Fruit fly (Drosophila melanogaster): Measurements from ENCODE around the gene Smr.

Smr gene

DNA sequence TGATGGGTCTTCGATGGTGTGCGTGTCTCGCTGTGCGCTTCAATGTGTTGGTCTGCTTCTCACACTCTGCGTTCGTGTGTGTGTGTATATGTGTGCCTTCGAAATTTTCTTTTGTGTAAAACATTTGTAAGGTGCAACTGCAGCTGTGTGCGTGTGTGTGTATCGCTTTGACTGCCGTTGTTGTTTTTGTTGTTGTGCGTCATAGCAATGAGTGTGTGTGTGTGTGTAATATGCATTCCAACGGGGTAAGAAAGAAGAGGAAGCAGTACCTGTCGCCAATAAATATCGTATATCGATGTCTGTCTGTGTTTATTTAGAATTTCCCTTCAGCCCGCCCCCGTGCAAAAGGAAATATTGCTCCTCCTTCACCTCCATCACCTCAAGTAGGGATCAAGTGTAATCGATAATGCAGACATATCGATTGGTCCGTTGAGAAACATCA, 88.1 kb downstream of the Smr start:
- peak; percentile 2 for TF ChIP-seq Rel (GFP tag; optimal IDR thresholded peaks at IDR 0.05)
- TF ChIP-seq Rel (tag; optimal IDR thresholded peaks at IDR 0.05), result peak; percentile 56
- peak; percentile 91 for TF ChIP-seq N (GFP tag; optimal IDR thresholded peaks at IDR 0.05)
- peak; percentile 52 for TF ChIP-seq Hr83 (GFP tag; optimal IDR thresholded peaks at IDR 0.05; ENCODE audit: poor library complexity, severe bottlenecking)
- no peak for TF ChIP-seq CrebA (GFP tag; optimal IDR thresholded peaks at IDR 0.05; ENCODE audit: borderline replicate concordance)
- TF ChIP-seq Myc (optimal IDR thresholded peaks at IDR 0.05), result no peak
- peak; percentile 2 for TF ChIP-seq OdsH (GFP tag; optimal IDR thresholded peaks at IDR 0.05)
- peak; percentile 15 for TF ChIP-seq br (GFP tag; optimal IDR thresholded peaks at IDR 0.05)
- peak; percentile 88 for TF ChIP-seq Jra (GFP tag; optimal IDR thresholded peaks at IDR 0.05)
- peak; percentile 20 for TF ChIP-seq Hr78 (GFP tag; optimal IDR thresholded peaks at IDR 0.05)
- peak; percentile 31 for TF ChIP-seq Hnf4 (GFP tag; optimal IDR thresholded peaks at IDR 0.05)
- TF ChIP-seq h (GFP tag; optimal IDR thresholded peaks at IDR 0.05), result peak; percentile 11
- no peak for TF ChIP-seq fru (GFP tag; optimal IDR thresholded peaks at IDR 0.05)
- TF ChIP-seq Dif (GFP tag; optimal IDR thresholded peaks at IDR 0.05; ENCODE audit: partially characterized antibody), result no peak
- peak; percentile 66 for TF ChIP-seq psq (GFP tag; optimal IDR thresholded peaks at IDR 0.05)
- peak; percentile 49 for TF ChIP-seq rgr (GFP tag; optimal IDR thresholded peaks at IDR 0.05)
- TF ChIP-seq dmrt93B (GFP tag; optimal IDR thresholded peaks at IDR 0.05), result no peak
- TF ChIP-seq dl (GFP tag; optimal IDR thresholded peaks at IDR 0.05; ENCODE audit: insufficient read depth in 1 of 2, partially characterized antibody in 2 of 2), result peak in 1 of 2 experiments; percentile 11
- no peak for TF ChIP-seq HLH106 (tag; optimal IDR thresholded peaks at IDR 0.05)
- TF ChIP-seq Abd-B (GFP tag; optimal IDR thresholded peaks at IDR 0.05), result no peak
- TF ChIP-seq Sp1 (GFP tag; optimal IDR thresholded peaks at IDR 0.05), result peak; percentile 6
- TF ChIP-seq foxo (GFP tag; optimal IDR thresholded peaks at IDR 0.05), result peak in 1 of 2 experiments; percentile 22
- TF ChIP-seq pan (optimal IDR thresholded peaks at IDR 0.05), result no peak
- peak; percentile 31 for TF ChIP-seq woc (GFP tag; optimal IDR thresholded peaks at IDR 0.05)

- peak; percentile 56 for TF ChIP-seq dsf (GFP tag; optimal IDR thresholded peaks at IDR 0.05; ENCODE audit: borderline replicate concordance)
- no peak for TF ChIP-seq lola (GFP tag; optimal IDR thresholded peaks at IDR 0.05)
- TF ChIP-seq psq (GFP tag; optimal IDR thresholded peaks at IDR 0.05), result peak; percentile 8
- peak; percentile 31 for TF ChIP-seq OdsH (GFP tag; optimal IDR thresholded peaks at IDR 0.05)
- TF ChIP-seq ey (GFP tag; optimal IDR thresholded peaks at IDR 0.05), result peak; percentile 47
- peak; percentile 78 for TF ChIP-seq h (GFP tag; optimal IDR thresholded peaks at IDR 0.05)
- TF ChIP-seq woc (GFP tag; optimal IDR thresholded peaks at IDR 0.05), result no peak
- peak; percentile 34 for TF ChIP-seq dmrt93B (GFP tag; optimal IDR thresholded peaks at IDR 0.05)
- peak; percentile 77 for TF ChIP-seq Jra (GFP tag; optimal IDR thresholded peaks at IDR 0.05)
- TF ChIP-seq Hnf4 (GFP tag; optimal IDR thresholded peaks at IDR 0.05), result peak; percentile 84
- TF ChIP-seq Dif (GFP tag; optimal IDR thresholded peaks at IDR 0.05; ENCODE audit: partially characterized antibody), result no peak
- no peak for TF ChIP-seq Dfd (GFP tag; optimal IDR thresholded peaks at IDR 0.05)
- TF ChIP-seq jim (GFP tag; optimal IDR thresholded peaks at IDR 0.05), result peak; percentile 11
- TF ChIP-seq Mio (GFP tag; optimal IDR thresholded peaks at IDR 0.05), result no peak
- TF ChIP-seq foxo (GFP tag; optimal IDR thresholded peaks at IDR 0.05), result peak in 1 of 2 experiments; percentile 77
- TF ChIP-seq N (GFP tag; optimal IDR thresholded peaks at IDR 0.05), result no peak
- no peak for TF ChIP-seq Rel (GFP tag; optimal IDR thresholded peaks at IDR 0.05)
- peak; percentile 89 for TF ChIP-seq Rel (tag; optimal IDR thresholded peaks at IDR 0.05)
- no peak for TF ChIP-seq Abd-B (GFP tag; optimal IDR thresholded peaks at IDR 0.05)
- peak; percentile 41 for TF ChIP-seq brk (GFP tag; optimal IDR thresholded peaks at IDR 0.05)
- no peak for TF ChIP-seq Hr78 (GFP tag; optimal IDR thresholded peaks at IDR 0.05)
- TF ChIP-seq rgr (GFP tag; optimal IDR thresholded peaks at IDR 0.05), result peak; percentile 73
- peak; percentile 54 for TF ChIP-seq br (GFP tag; optimal IDR thresholded peaks at IDR 0.05)
- no peak for TF ChIP-seq CG32264 (GFP tag; optimal IDR thresholded peaks at IDR 0.05)
- peak; percentile 94 for TF ChIP-seq Hr83 (GFP tag; optimal IDR thresholded peaks at IDR 0.05; ENCODE audit: poor library complexity, severe bottlenecking)
- peak; percentile 42 for TF ChIP-seq CG9705 (GFP tag; optimal IDR thresholded peaks at IDR 0.05)
- TF ChIP-seq usp (GFP tag; optimal IDR thresholded peaks at IDR 0.05), result no peak
- peak; percentile 60 for TF ChIP-seq HLH106 (tag; optimal IDR thresholded peaks at IDR 0.05)
- TF ChIP-seq GATAd (GFP tag; optimal IDR thresholded peaks at IDR 0.05), result peak; percentile 41
- TF ChIP-seq sage (GFP tag; optimal IDR thresholded peaks at IDR 0.05), result peak; percentile 45
- peak; percentile 90 for TF ChIP-seq tai (GFP tag; optimal IDR thresholded peaks at IDR 0.05)
- no peak for TF ChIP-seq dl (GFP tag; optimal IDR thresholded peaks at IDR 0.05; ENCODE audit: insufficient read depth in 1 of 2, partially characterized antibody in 2 of 2)
- no peak for TF ChIP-seq Myc (optimal IDR thresholded peaks at IDR 0.05)
- peak; percentile 44 for TF ChIP-seq Sp1 (GFP tag; optimal IDR thresholded peaks at IDR 0.05)
- TF ChIP-seq Vsx2 (GFP tag; optimal IDR thresholded peaks at IDR 0.05; ENCODE audit: partially characterized antibody), result no peak
- TF ChIP-seq sv (GFP tag; optimal IDR thresholded peaks at IDR 0.05), result peak; percentile 28
- TF ChIP-seq pan (optimal IDR thresholded peaks at IDR 0.05), result no peak
- no peak for TF ChIP-seq CrebA (GFP tag; optimal IDR thresholded peaks at IDR 0.05; ENCODE audit: borderline replicate concordance)
- peak; percentile 64 for TF ChIP-seq fru (GFP tag; optimal IDR thresholded peaks at IDR 0.05)
Measured at dm6 chrX:12653574-12653973, 88.8 kb downstream of the Smr start, which contains the start of gene CkIalpha. TSS of gene CkIalpha (plus strand) at chrX:12653626.

Data from whole organism, wandering third instar larva.